Worm (Caenorhabditis elegans) whole organism, L4 larva: ENCODE measurements around the gene T26A8.3.

Experiments used
- D1046.2 ChIP-seq: fragments of 200-800 bp; sonication (Bioruptor generic); IDR thresholded peaks from 2 replicates; pipeline ENCODE4 v1.3.6; 2022; ENCODE audit warnings: missing genetic modification characterization, missing compliant biosample characterization
- F10B5.3 ChIP-seq: sonication (generic microtip); optimal IDR thresholded peaks from 2 replicates; lab custom pipeline; 2016; ENCODE audit warnings: mild to moderate bottlenecking, missing genetic modification characterization, missing compliant biosample characterization
- F37D6.2 ChIP-seq: sonication (generic microtip); optimal IDR thresholded peaks from 2 replicates; lab custom pipeline; 2016; ENCODE audit warnings: mild to moderate bottlenecking, missing genetic modification characterization, missing compliant biosample characterization
- F44E2.7 ChIP-seq: fragments of 200-800 bp; sonication (Bioruptor generic); IDR thresholded peaks from 2 replicates; pipeline ENCODE4 v2.1.2; 2022; ENCODE audit warnings: missing genetic modification characterization, missing compliant biosample characterization
- T20F7.1 ChIP-seq: fragments of 200-800 bp; sonication (Bioruptor generic); optimal IDR thresholded peaks from 2 replicates; lab custom pipeline; 2018; ENCODE audit warnings: mild to moderate bottlenecking, missing genetic modification characterization, missing compliant biosample characterization
- T26A8.4 ChIP-seq: fragments of 200-800 bp; sonication (Bioruptor generic); IDR thresholded peaks from 2 replicates; pipeline ENCODE4 v1.3.6; 2022; ENCODE audit warnings: missing genetic modification characterization, missing compliant biosample characterization
- Y105C5A.15 ChIP-seq: fragments of 200-800 bp; sonication (Bioruptor generic); IDR thresholded peaks from 2 replicates; pipeline ENCODE4 v1.3.6; 2022; ENCODE audit warnings: missing genetic modification characterization, missing compliant biosample characterization
- Y5F2A.4 ChIP-seq: fragments of 200-800 bp; sonication (Bioruptor generic); optimal IDR thresholded peaks from 2 replicates; lab custom pipeline; 2018; ENCODE audit warnings: mild to moderate bottlenecking, missing genetic modification characterization, missing compliant biosample characterization
- ZK337.2 ChIP-seq: fragments of 200-800 bp; sonication (Bioruptor generic); IDR thresholded peaks from 2 replicates; pipeline ENCODE4 v1.3.6; 2022; ENCODE audit warnings: missing genetic modification reagents, missing genetic modification characterization, missing compliant biosample characterization
- aha-1 ChIP-seq: fragments of 150-350 bp; peaks from one replicate; lab custom pipeline; 2014; ENCODE audit warnings: missing biosample characterization, missing genetic modification characterization
- ama-1 ChIP-seq: fragments of 150-350 bp; optimal IDR thresholded peaks from 2 replicates; lab custom pipeline; 2014; ENCODE audit warnings: inconsistent platforms, mixed read lengths
- arid-1 ChIP-seq: fragments of 200-800 bp; sonication (Bioruptor generic); conservative IDR thresholded peaks from 2 replicates; pipeline ENCODE4 v1.3.6; 2022; ENCODE audit warnings: missing genetic modification reagents, missing genetic modification characterization, missing compliant biosample characterization
- ceh-20 ChIP-seq: fragments of 200-800 bp; sonication (Bioruptor generic); IDR thresholded peaks from 2 replicates; pipeline ENCODE4 v1.3.6; 2022; ENCODE audit warnings: missing genetic modification reagents, missing genetic modification characterization, missing compliant biosample characterization
- ces-1 ChIP-seq: fragments of 150-350 bp; sonication (generic microtip); optimal IDR thresholded peaks from 4 replicates; lab custom pipeline; 2014; ENCODE audit warnings: missing biosample characterization, missing genetic modification reagents, missing genetic modification characterization
- cey-2 ChIP-seq: sonication (generic microtip); optimal IDR thresholded peaks from 3 replicates; lab custom pipeline; 2017; ENCODE audit warnings: missing genetic modification characterization, mild to moderate bottlenecking, missing compliant biosample characterization, antibody characterized with exemption, borderline replicate concordance; ENCODE audit not compliant: insufficient read depth
- daf-19 ChIP-seq: fragments of 200-800 bp; sonication (Bioruptor generic); conservative IDR thresholded peaks from 2 replicates; pipeline ENCODE4 v1.3.6; 2022; ENCODE audit warnings: missing genetic modification characterization, missing compliant biosample characterization
- daf-8 ChIP-seq: fragments of 200-800 bp; sonication (Bioruptor generic); IDR thresholded peaks from 2 replicates; pipeline ENCODE4 v1.3.6; 2022; ENCODE audit warnings: missing genetic modification characterization, missing compliant biosample characterization
- duxl-1 ChIP-seq: sonication (generic microtip); optimal IDR thresholded peaks from 2 replicates; lab custom pipeline; 2016; ENCODE audit warnings: mild to moderate bottlenecking, missing genetic modification characterization, moderate library complexity, missing compliant biosample characterization; ENCODE audit not compliant: poor library complexity
- egl-27 ChIP-seq: sonication (generic microtip); optimal IDR thresholded peaks from 3 replicates; lab custom pipeline; 2017; ENCODE audit warnings: missing biosample characterization, missing genetic modification reagents, missing genetic modification characterization
- egl-43 ChIP-seq: fragments of 200-800 bp; sonication (Bioruptor generic); IDR thresholded peaks from 2 replicates; pipeline ENCODE4 v1.3.6; 2022; ENCODE audit warnings: missing genetic modification reagents, missing genetic modification characterization, missing compliant biosample characterization
- fkh-10 ChIP-seq: fragments of 150-350 bp; optimal IDR thresholded peaks from 2 replicates; lab custom pipeline; 2014; ENCODE audit warnings: missing biosample characterization, missing genetic modification reagents, missing genetic modification characterization
- hif-1 ChIP-seq, 2 experiments: sonication (generic microtip); optimal IDR thresholded peaks; 2 replicates each; lab custom pipeline; 2016 to 2017; ENCODE audit warnings: missing compliant biosample characterization in 2 of 2, missing genetic modification characterization in 2 of 2, missing genetic modification reagents in 2 of 2, missing genotype in 2 of 2, mild to moderate bottlenecking in 1 of 2
- lin-1 ChIP-seq: fragments of 200-800 bp; sonication (Bioruptor generic); IDR thresholded peaks from 2 replicates; pipeline ENCODE4 v1.3.6; 2022; ENCODE audit warnings: missing genetic modification reagents, missing genetic modification characterization, missing compliant biosample characterization
- lin-13 ChIP-seq: fragments of 150-350 bp; optimal IDR thresholded peaks from 2 replicates; lab custom pipeline; 2014; ENCODE audit warnings: missing biosample characterization, missing genetic modification reagents, missing genetic modification characterization
- lin-15B ChIP-seq: fragments of 150-350 bp; sonication (generic microtip); optimal IDR thresholded peaks from 3 replicates; lab custom pipeline; 2014; ENCODE audit warnings: missing biosample characterization, missing genetic modification characterization
- lin-29 ChIP-seq: fragments of 200-800 bp; sonication (Bioruptor generic); IDR thresholded peaks from 2 replicates; pipeline ENCODE4 v1.3.6; 2022; ENCODE audit warnings: missing genetic modification reagents, missing genetic modification characterization, missing compliant biosample characterization
- lin-38 ChIP-seq: fragments of 200-800 bp; sonication (Bioruptor generic); IDR thresholded peaks from 2 replicates; pipeline ENCODE4 v1.3.6; 2022; ENCODE audit warnings: missing genetic modification reagents, missing genetic modification characterization, missing compliant biosample characterization
- lin-39 ChIP-seq: fragments of 150-350 bp; optimal IDR thresholded peaks from 2 replicates; lab custom pipeline; 2014; ENCODE audit warnings: missing biosample characterization, missing genetic modification reagents, missing genetic modification characterization
- lir-3 ChIP-seq: sonication (generic microtip); optimal IDR thresholded peaks from 2 replicates; lab custom pipeline; 2016; ENCODE audit warnings: mild to moderate bottlenecking, missing genetic modification characterization, missing compliant biosample characterization
- madf-9 ChIP-seq: fragments of 200-800 bp; sonication (Bioruptor generic); conservative IDR thresholded peaks from 2 replicates; pipeline ENCODE4 v1.3.6; 2022; ENCODE audit warnings: missing genetic modification reagents, missing genetic modification characterization, missing compliant biosample characterization
- mxl-2 ChIP-seq: fragments of 200-800 bp; sonication (Bioruptor generic); conservative IDR thresholded peaks from 2 replicates; pipeline ENCODE4 v1.3.6; 2022; ENCODE audit warnings: missing genetic modification reagents, missing genetic modification characterization, missing compliant biosample characterization
- nhr-102 ChIP-seq: sonication (generic microtip); optimal IDR thresholded peaks from 2 replicates; lab custom pipeline; 2016; ENCODE audit warnings: mild to moderate bottlenecking, missing genetic modification characterization, moderate library complexity, missing compliant biosample characterization
- nhr-28 ChIP-seq: fragments of 150-350 bp; optimal IDR thresholded peaks from 2 replicates; lab custom pipeline; 2014; ENCODE audit warnings: missing biosample characterization, missing genetic modification characterization
- nhr-41 ChIP-seq: fragments of 200-800 bp; sonication (Bioruptor generic); IDR thresholded peaks from 2 replicates; pipeline ENCODE4 v1.3.6; 2022; ENCODE audit warnings: missing genetic modification reagents, missing genetic modification characterization, missing compliant biosample characterization
- nhr-77 ChIP-seq: fragments of 150-350 bp; optimal IDR thresholded peaks from 2 replicates; lab custom pipeline; 2014; ENCODE audit warnings: missing biosample characterization, missing genetic modification characterization
- pha-4 ChIP-seq, 2 experiments: fragments of 150-350 bp in 1 of 2; fragments of 200-800 bp in 1 of 2; sonication (Bioruptor generic) in 1 of 2; IDR thresholded peaks in 1 of 2; optimal IDR thresholded peaks in 1 of 2; 2 replicates each; pipeline versions ENCODE4 v1.3.6 to Lab custom; 2014 to 2022; ENCODE audit warnings: missing genetic modification characterization in 2 of 2, missing genetic modification reagents in 2 of 2, missing biosample characterization in 1 of 2, missing compliant biosample characterization in 1 of 2
- pqm-1 ChIP-seq: sonication (generic microtip); optimal IDR thresholded peaks from 2 replicates; lab custom pipeline; 2017; ENCODE audit warnings: missing biosample characterization, missing genetic modification characterization
- sdz-12 ChIP-seq: fragments of 200-800 bp; sonication (Bioruptor generic); optimal IDR thresholded peaks from 2 replicates; lab custom pipeline; 2018; ENCODE audit warnings: mild to moderate bottlenecking, missing genetic modification characterization, missing compliant biosample characterization
- set-16 ChIP-seq: fragments of 200-800 bp; sonication (Bioruptor generic); IDR thresholded peaks from 2 replicates; pipeline ENCODE4 v1.3.6; 2022; ENCODE audit warnings: missing genetic modification reagents, missing genetic modification characterization, missing compliant biosample characterization
- snpc-1.2 ChIP-seq: fragments of 200-800 bp; sonication (Bioruptor generic); IDR thresholded peaks from 2 replicates; pipeline ENCODE4 v1.3.6; 2022; ENCODE audit warnings: missing genetic modification reagents, missing genetic modification characterization, missing compliant biosample characterization
- tra-1 ChIP-seq: fragments of 200-800 bp; sonication (Bioruptor generic); IDR thresholded peaks from 2 replicates; pipeline ENCODE4 v1.3.6; 2022; ENCODE audit warnings: missing genetic modification reagents, missing genetic modification characterization, missing compliant biosample characterization
- unc-62 ChIP-seq, 3 experiments: fragments of 150-350 bp in 1 of 3; sonication (generic microtip); optimal IDR thresholded peaks in 2 of 3; peaks in 1 of 3; 1 replicate in 1 of 3; 2 replicates in 2 of 3; lab custom pipeline; 2014 to 2017; ENCODE audit warnings: missing biosample characterization in 3 of 3, missing genetic modification characterization in 3 of 3, missing genetic modification reagents in 3 of 3, missing genotype in 1 of 3
- zag-1 ChIP-seq: fragments of 150-350 bp; optimal IDR thresholded peaks from 2 replicates; lab custom pipeline; 2014; ENCODE audit warnings: missing biosample characterization, missing genetic modification characterization
- zfp-2 ChIP-seq: sonication (generic microtip); optimal IDR thresholded peaks from 2 replicates; lab custom pipeline; 2016; ENCODE audit warnings: mild to moderate bottlenecking, missing genetic modification characterization, missing compliant biosample characterization
- zfp-3 ChIP-seq: fragments of 200-800 bp; sonication (Bioruptor generic); conservative IDR thresholded peaks from 2 replicates; pipeline ENCODE4 v1.3.6; 2022; ENCODE audit warnings: missing genetic modification reagents, missing genetic modification characterization, missing compliant biosample characterization

T26A8.3 gene

ce11 chrIV:8432709-8433108 lies 6.3 kb upstream of the T26A8.3 start, which contains the start of the genes T26A8.4 and pdtf-1 (continued):
- TF ChIP-seq fkh-10 (GFP tag; lab: Kevin White, UChicago) (peak; percentile 92), ces-1 (no peak), egl-43 (GFP tag; lab: Robert Waterston, UW) (no peak; the same call in 1 of the 2 replicates), egl-27 (tag; lab: Kevin White, UChicago) (no peak), madf-9 (GFP tag; lab: Robert Waterston, UW) (peak; percentile 78), sdz-12 (no peak), F10B5.3 (tag; lab: Kevin White, UChicago) (peak; percentile 25), tra-1 (peak; percentile 75), T26A8.4 (no peak), lin-29 (GFP tag; lab: Robert Waterston, UW) (peak; percentile 70), snpc-1.2 (GFP tag; lab: Robert Waterston, UW) (peak; percentile 80), lin-13 (GFP tag; lab: Kevin White, UChicago) (peak; percentile 95), mxl-2 (GFP tag; lab: Robert Waterston, UW) (no peak; the same call in 1 of the 2 replicates), ama-1 (lab: Kevin White, UChicago) (peak; percentile 91), nhr-28 (tag; lab: Kevin White, UChicago) (peak; percentile 86), arid-1 (peak; percentile 87), ceh-20 (GFP tag; lab: Robert Waterston, UW) (peak; percentile 88)

DNA sequence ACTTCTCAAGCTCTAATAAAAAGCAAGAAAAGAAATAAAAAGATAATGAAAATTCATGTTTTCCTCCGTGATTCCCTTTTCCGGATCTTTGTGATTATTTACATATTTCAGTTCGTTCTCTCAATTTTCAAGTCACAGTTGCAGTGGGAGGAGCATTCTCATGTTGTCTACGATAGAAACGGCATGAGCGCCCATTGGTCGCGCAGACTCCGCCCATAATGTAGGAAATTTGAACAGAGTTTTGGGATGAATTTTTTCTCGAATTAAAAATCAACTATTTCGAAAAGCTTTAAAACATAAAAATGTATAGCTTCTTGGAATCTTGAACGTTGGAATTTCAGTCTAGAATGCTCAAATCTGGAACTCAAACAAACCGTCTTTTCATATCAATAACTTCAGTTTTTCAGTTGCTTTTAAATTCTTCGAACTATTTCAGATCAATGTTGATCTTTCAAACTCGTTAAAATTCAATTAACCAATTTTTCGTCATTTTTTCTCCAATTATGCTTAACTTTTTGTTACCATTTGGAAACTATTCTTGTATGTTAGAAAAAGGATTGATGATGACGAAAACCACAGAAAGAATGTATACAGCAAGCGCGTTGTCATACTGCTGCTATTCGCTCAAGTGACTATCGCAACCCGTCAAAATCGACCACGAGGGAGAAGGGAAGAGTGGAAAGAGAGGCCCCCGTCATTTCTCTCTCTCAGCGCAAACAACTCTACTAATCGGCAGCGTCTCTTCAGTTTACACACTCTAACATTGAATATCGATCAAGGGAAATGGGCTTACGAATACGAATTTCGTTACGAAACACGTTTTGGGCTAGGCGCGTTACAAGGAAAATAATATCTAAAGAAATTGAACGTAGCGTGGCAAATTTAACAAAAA lies 5.4 kb upstream of the T26A8.3 start:
- TF ChIP-seq arid-1 (peak; percentile 82), aha-1 (peak; percentile 98), daf-8 (no peak), zag-1 (no peak), T20F7.1 (GFP tag; lab: Kevin White, UChicago) (peak; percentile 45), zfp-2 (tag; lab: Kevin White, UChicago) (no peak), cey-2 (tag; lab: Kevin White, UChicago) (no peak), duxl-1 (tag; lab: Kevin White, UChicago) (peak; percentile 49), D1046.2 (GFP tag; lab: Robert Waterston, UW) (peak; percentile 71; the same call in 1 of the 2 replicates), unc-62 (GFP tag; optimal IDR thresholded peaks at IDR 0.05 in 1 of 2; lab: Kevin White, UChicago) (peak in 1 of 2 experiments; percentile 93), unc-62 (tag; optimal IDR thresholded peaks at IDR 0.05; lab: Kevin White, UChicago) (peak; percentile 15), set-16 (GFP tag; lab: Robert Waterston, UW) (peak; percentile 31; the same call in 1 of the 2 replicates), ceh-20 (GFP tag; lab: Robert Waterston, UW) (peak; percentile 60), ZK337.2 (GFP tag; lab: Robert Waterston, UW) (no peak), snpc-1.2 (GFP tag; lab: Robert Waterston, UW) (peak; percentile 24; the same call in 1 of the 2 replicates), lir-3 (no peak), Y105C5A.15 (GFP tag; lab: Robert Waterston, UW) (peak; percentile 95), Y5F2A.4 (no peak), daf-19 (GFP tag; lab: Robert Waterston, UW) (no peak), pqm-1 (tag; lab: Kevin White, UChicago) (no peak), nhr-102 (peak; percentile 24), F37D6.2 (tag; lab: Kevin White, UChicago) (peak; percentile 20), zfp-3 (GFP tag; lab: Robert Waterston, UW) (peak; percentile 71; the same call in 1 of the 2 replicates), F44E2.7 (GFP tag; lab: Robert Waterston, UW) (no peak), pha-4 (GFP tag; IDR thresholded peaks at IDR 0.05; lab: Robert Waterston, UW) (peak; percentile 60), pha-4 (tag; optimal IDR thresholded peaks at IDR 0.05; lab: Kevin White, UChicago) (peak; percentile 10), lin-15B (tag; lab: Kevin White, UChicago) (peak; percentile 2), lin-38 (GFP tag; lab: Robert Waterston, UW) (peak; percentile 53), lin-39 (tag; lab: Kevin White, UChicago) (peak; percentile 73), nhr-41 (GFP tag; lab: Robert Waterston, UW) (0 out of 2 replicates have a peak, but pooled peaks have one; percentile 11), egl-43 (GFP tag; lab: Robert Waterston, UW) (peak; percentile 73), lin-1 (peak; percentile 70), nhr-77 (tag; lab: Kevin White, UChicago) (no peak), nhr-28 (tag; lab: Kevin White, UChicago) (peak; percentile 59), hif-1 (tag; optimal IDR thresholded peaks at IDR 0.05; lab: Kevin White, UChicago) (peak in 1 of 2 experiments; percentile 29)
